Fruit fly (Drosophila melanogaster) whole organism, embryonic: ENCODE results near the gene St2.

Source experiments
- CG10462 ChIP-seq: fragments of 200-800 bp; sonication (Bioruptor generic); optimal IDR thresholded peaks from 2 replicates; lab custom pipeline; 2016; ENCODE audit warnings: missing biosample characterization, missing genetic modification characterization
- CG11504 ChIP-seq: fragments of 200-800 bp; sonication (Bioruptor generic); optimal IDR thresholded peaks from 3 replicates; lab custom pipeline; 2019; ENCODE audit warnings: missing biosample characterization, mild to moderate bottlenecking, missing genetic modification characterization, moderate library complexity
- CG12942 ChIP-seq: fragments of 200-800 bp; sonication (Bioruptor generic); optimal IDR thresholded peaks from 3 replicates; lab custom pipeline; 2016; ENCODE audit warnings: missing biosample characterization, missing genetic modification characterization
- CG15601 ChIP-seq: fragments of 200-800 bp; sonication (Bioruptor generic); optimal IDR thresholded peaks from 3 replicates; lab custom pipeline; 2019; ENCODE audit warnings: missing biosample characterization, mild to moderate bottlenecking, missing genetic modification characterization, moderate library complexity
- CG16813 ChIP-seq: fragments of 200-800 bp; sonication (Bioruptor generic); IDR thresholded peaks from 3 replicates; pipeline ENCODE4 v1.3.6; 2022; ENCODE audit warnings: missing biosample characterization, missing genetic modification characterization; ENCODE audit not compliant: partially characterized antibody
- CG17802 ChIP-seq: fragments of 200-800 bp; sonication (Bioruptor generic); optimal IDR thresholded peaks from 2 replicates; lab custom pipeline; 2018; ENCODE audit warnings: missing biosample characterization, mild to moderate bottlenecking, missing genetic modification characterization, moderate library complexity
- CG2199 ChIP-seq: fragments of 200-800 bp; sonication (Bioruptor generic); IDR thresholded peaks from 3 replicates; pipeline ENCODE4 v1.3.6; 2022; ENCODE audit warnings: missing biosample characterization, missing genetic modification characterization
- CG32532 ChIP-seq: fragments of 200-800 bp; sonication (Bioruptor generic); IDR thresholded peaks from 2 replicates; pipeline ENCODE4 v1.3.6; 2022; ENCODE audit warnings: missing biosample characterization, missing genetic modification characterization
- CG33213 ChIP-seq: fragments of 200-800 bp; sonication (Bioruptor generic); optimal IDR thresholded peaks from 3 replicates; lab custom pipeline; 2016; ENCODE audit warnings: missing biosample characterization, missing genetic modification characterization
- CG4360 ChIP-seq: fragments of 200-800 bp; sonication (Bioruptor generic); IDR thresholded peaks from 2 replicates; pipeline ENCODE4 v1.3.6; 2022; ENCODE audit warnings: missing biosample characterization, missing genetic modification characterization
- CG6654 ChIP-seq: fragments of 200-800 bp; sonication (Bioruptor generic); optimal IDR thresholded peaks from 2 replicates; lab custom pipeline; 2017; ENCODE audit warnings: missing biosample characterization, mild to moderate bottlenecking, missing genetic modification characterization
- CG6791 ChIP-seq: fragments of 200-800 bp; sonication (Bioruptor generic); IDR thresholded peaks from 3 replicates; pipeline ENCODE4 v1.3.6; 2022; ENCODE audit warnings: missing biosample characterization, missing genetic modification characterization; ENCODE audit not compliant: partially characterized antibody
- CG7357 ChIP-seq: fragments of 200-800 bp; sonication (Bioruptor generic); IDR thresholded peaks from 3 replicates; pipeline ENCODE4 v1.3.6; 2022; ENCODE audit warnings: missing biosample characterization, missing genetic modification characterization
- CG7839 ChIP-seq: fragments of 200-800 bp; sonication (Bioruptor generic); optimal IDR thresholded peaks from 3 replicates; lab custom pipeline; 2018; ENCODE audit warnings: missing biosample characterization, mild to moderate bottlenecking, missing genetic modification characterization, moderate library complexity
- CG7963 ChIP-seq: fragments of 200-800 bp; sonication (Bioruptor generic); IDR thresholded peaks from 3 replicates; pipeline ENCODE4 v1.3.6; 2022; ENCODE audit warnings: missing biosample characterization, missing genetic modification characterization; ENCODE audit not compliant: partially characterized antibody
- CG8478 ChIP-seq: fragments of >200 bp; optimal IDR thresholded peaks from 2 replicates; lab custom pipeline; 2018
- CG9609 ChIP-seq: fragments of 200-800 bp; sonication (Bioruptor generic); optimal IDR thresholded peaks from 3 replicates; lab custom pipeline; 2016; ENCODE audit warnings: missing biosample characterization, missing genetic modification characterization
- CG9876 ChIP-seq: fragments of 200-800 bp; sonication (Bioruptor generic); optimal IDR thresholded peaks from 2 replicates; lab custom pipeline; 2016; ENCODE audit warnings: missing biosample characterization, missing genetic modification characterization
- CrebB ChIP-seq: fragments of 200-800 bp; sonication (Bioruptor generic); optimal IDR thresholded peaks from 3 replicates; lab custom pipeline; 2018; ENCODE audit warnings: missing biosample characterization, mild to moderate bottlenecking, missing genetic modification characterization
- Dfd ChIP-seq, 2 experiments: fragments of >200 bp; optimal IDR thresholded peaks; 2 replicates each; lab custom pipeline; 2017; ENCODE audit warnings: missing biosample characterization in 2 of 2, missing genetic modification characterization in 2 of 2
- NC2α ChIP-seq: fragments of 200-800 bp; sonication (Bioruptor generic); optimal IDR thresholded peaks from 2 replicates; lab custom pipeline; 2016; ENCODE audit warnings: missing biosample characterization, missing genetic modification characterization
- Oli ChIP-seq: fragments of 200-800 bp; sonication (Bioruptor generic); optimal IDR thresholded peaks from 2 replicates; lab custom pipeline; 2018; ENCODE audit warnings: missing biosample characterization, mild to moderate bottlenecking, missing genetic modification characterization, moderate library complexity
- Rfx ChIP-seq: fragments of 200-800 bp; sonication (Bioruptor generic); IDR thresholded peaks from 2 replicates; pipeline ENCODE4 v1.3.6; 2022; ENCODE audit warnings: missing biosample characterization, missing genetic modification characterization
- Sox100B ChIP-seq: fragments of 200-800 bp; sonication (Bioruptor generic); optimal IDR thresholded peaks from 3 replicates; lab custom pipeline; 2018; ENCODE audit warnings: missing biosample characterization, mild to moderate bottlenecking, missing genetic modification characterization
- aop ChIP-seq: fragments of 200-800 bp; sonication (Bioruptor generic); IDR thresholded peaks from 2 replicates; pipeline ENCODE4 v1.3.6; 2022; ENCODE audit warnings: missing biosample characterization, missing genetic modification characterization
- bigmax ChIP-seq: fragments of 200-800 bp; sonication (Bioruptor generic); optimal IDR thresholded peaks from 2 replicates; lab custom pipeline; 2018; ENCODE audit warnings: missing biosample characterization, mild to moderate bottlenecking, missing genetic modification characterization
- bsh ChIP-seq, 2 experiments: fragments of 200-800 bp; sonication (Bioruptor generic); optimal IDR thresholded peaks; 2 replicates each; lab custom pipeline; 2017 to 2018; ENCODE audit warnings: mild to moderate bottlenecking in 2 of 2, missing biosample characterization in 2 of 2, missing genetic modification characterization in 2 of 2, moderate library complexity in 1 of 2
- cad ChIP-seq: fragments of >200 bp; optimal IDR thresholded peaks from 2 replicates; lab custom pipeline; 2017; ENCODE audit warnings: missing biosample characterization, missing genetic modification characterization
- chinmo ChIP-seq: fragments of 200-800 bp; sonication (Bioruptor generic); IDR thresholded peaks from 4 replicates; pipeline ENCODE4 v1.3.6; 2022; ENCODE audit warnings: missing biosample characterization, missing genetic modification characterization; ENCODE audit not compliant: partially characterized antibody
- chm ChIP-seq: fragments of 200-800 bp; sonication (Bioruptor generic); IDR thresholded peaks from 2 replicates; pipeline ENCODE4 v1.3.6; 2022; ENCODE audit warnings: missing biosample characterization, missing genetic modification characterization
- crol ChIP-seq: fragments of 200-800 bp; sonication (Bioruptor generic); IDR thresholded peaks from 2 replicates; pipeline ENCODE4 v1.3.6; 2022; ENCODE audit warnings: missing biosample characterization, missing genetic modification characterization
- dpn ChIP-seq, 2 experiments: fragments of 200-800 bp; sonication (Bioruptor generic); optimal IDR thresholded peaks; 3 replicates each; lab custom pipeline; 2016; ENCODE audit warnings: missing biosample characterization in 2 of 2, missing genetic modification characterization in 2 of 2
- gfzf ChIP-seq: fragments of 200-800 bp; sonication (Bioruptor generic); optimal IDR thresholded peaks from 2 replicates; lab custom pipeline; 2016; ENCODE audit warnings: missing biosample characterization, mild to moderate bottlenecking, missing genetic modification characterization, moderate library complexity
- hkb ChIP-seq, 2 experiments: fragments of 200-800 bp in 1 of 2; fragments of >200 bp in 1 of 2; sonication (Bioruptor generic) in 1 of 2; IDR thresholded peaks in 1 of 2; optimal IDR thresholded peaks in 1 of 2; 2 replicates each; pipeline versions ENCODE4 v1.3.6 to Lab custom; 2017 to 2022; ENCODE audit warnings: missing biosample characterization in 1 of 2, missing genetic modification characterization in 1 of 2
- nom ChIP-seq: fragments of 200-800 bp; sonication (Bioruptor generic); optimal IDR thresholded peaks from 2 replicates; lab custom pipeline; 2017; ENCODE audit warnings: missing biosample characterization, missing genetic modification characterization, mild to moderate bottlenecking, moderate library complexity, missing genetic modification reagents
- onecut ChIP-seq: fragments of 200-800 bp; sonication (Bioruptor generic); IDR thresholded peaks from 2 replicates; pipeline ENCODE4 v1.3.6; 2022; ENCODE audit warnings: missing biosample characterization, missing genetic modification characterization
- pan ChIP-seq, 4 experiments: fragments of >200 bp in 3 of 4; fragments of 200-800 bp in 1 of 4; sonication (Bioruptor generic) in 1 of 4; optimal IDR thresholded peaks in 3 of 4; IDR thresholded peaks in 1 of 4; 2 replicates each; pipeline versions ENCODE4 v1.3.6 to Lab custom; 2017 to 2022; ENCODE audit warnings: missing biosample characterization in 2 of 4, missing genetic modification characterization in 2 of 4, mixed read lengths in 1 of 4
- pita ChIP-seq: fragments of 200-800 bp; sonication (Bioruptor generic); optimal IDR thresholded peaks from 2 replicates; lab custom pipeline; 2017; ENCODE audit warnings: missing biosample characterization, mild to moderate bottlenecking, missing genetic modification characterization
- ro ChIP-seq: fragments of 200-800 bp; sonication (Bioruptor generic); IDR thresholded peaks from 2 replicates; pipeline ENCODE4 v1.3.6; 2022; ENCODE audit warnings: missing biosample characterization, missing genetic modification characterization
- schlank ChIP-seq: fragments of 200-800 bp; sonication (Bioruptor generic); optimal IDR thresholded peaks from 2 replicates; lab custom pipeline; 2018; ENCODE audit warnings: missing biosample characterization, mild to moderate bottlenecking, missing genetic modification characterization
- shn ChIP-seq: fragments of 200-800 bp; sonication (Bioruptor generic); optimal IDR thresholded peaks from 3 replicates; lab custom pipeline; 2016; ENCODE audit warnings: missing biosample characterization, missing genetic modification characterization
- slou ChIP-seq: fragments of 200-800 bp; sonication (Bioruptor generic); optimal IDR thresholded peaks from 3 replicates; lab custom pipeline; 2016; ENCODE audit warnings: missing biosample characterization, missing genetic modification characterization
- stwl ChIP-seq: fragments of 200-800 bp; sonication (Bioruptor generic); optimal IDR thresholded peaks from 3 replicates; lab custom pipeline; 2018; ENCODE audit warnings: missing biosample characterization, mild to moderate bottlenecking, missing genetic modification characterization, moderate library complexity
- tll ChIP-seq, 2 experiments: fragments of 200-800 bp in 1 of 2; fragments of >200 bp in 1 of 2; sonication (Bioruptor generic) in 1 of 2; optimal IDR thresholded peaks; 2 replicates each; lab custom pipeline; 2017 to 2019; ENCODE audit warnings: missing biosample characterization in 2 of 2, missing genetic modification characterization in 2 of 2, mild to moderate bottlenecking in 1 of 2, moderate library complexity in 1 of 2
- trem ChIP-seq: fragments of 200-800 bp; optimal IDR thresholded peaks from 3 replicates; lab custom pipeline; 2019; ENCODE audit warnings: missing biosample characterization, mild to moderate bottlenecking, missing genetic modification characterization, moderate library complexity
- unpg ChIP-seq: fragments of 200-800 bp; sonication (Bioruptor generic); optimal IDR thresholded peaks from 3 replicates; lab custom pipeline; 2018; ENCODE audit warnings: missing biosample characterization, mild to moderate bottlenecking, missing genetic modification characterization, moderate library complexity
- yki ChIP-seq: fragments of >200 bp; optimal IDR thresholded peaks from 3 replicates; lab custom pipeline; 2018

The St2 gene

dm6 chr3R:9232346-9232745 lies 19.3 kb upstream of the St2 start (continued):
- TF ChIP-seq CrebB (tag; lab: Kevin White, UChicago) (no peak), Oli (tag; lab: Kevin White, UChicago) (no peak), ro (GFP tag; lab: Robert Waterston, UW) (no peak), CG9876 (GFP tag; lab: Kevin White, UChicago) (no peak), cad (GFP tag; lab: Kevin White, UChicago) (no peak), Sox100B (GFP tag; lab: Kevin White, UChicago) (no peak), dpn (GFP tag; optimal IDR thresholded peaks at IDR 0.05; lab: Kevin White, UChicago) (no peak), CG12942 (GFP tag; lab: Kevin White, UChicago) (no peak), NC2α (GFP tag; lab: Kevin White, UChicago) (no peak), CG33213 (GFP tag; lab: Kevin White, UChicago) (no peak), onecut (no peak), aop (no peak), pan (optimal IDR thresholded peaks at IDR 0.05; lab: Kevin White, UChicago) (no peak), pan (GFP tag; optimal IDR thresholded peaks at IDR 0.05 in 1 of 2, IDR thresholded peaks at IDR 0.05 in 1 of 2) (no peak), CG9609 (GFP tag; lab: Kevin White, UChicago) (no peak)
- TF ChIP-seq, all 482 proteins: peak for 5

- TF ChIP-seq stwl (tag; lab: Kevin White, UChicago) = peak; percentile 37
- 0 out of 3 replicates have a peak, but pooled peaks have one; percentile 18 for TF ChIP-seq CG16813
- no peak for TF ChIP-seq tll (GFP tag; optimal IDR thresholded peaks at IDR 0.05; lab: Kevin White, UChicago)
- 0 out of 3 replicates have a peak, but pooled peaks have one; percentile 19 for TF ChIP-seq CG7963 (GFP tag; lab: Robert Waterston, UW)
- peak; percentile 22 for TF ChIP-seq CG8478 (lab: Kevin White, UChicago)
- no peak for TF ChIP-seq chm (GFP tag; lab: Robert Waterston, UW)
- 0 out of 2 replicates have a peak, but pooled peaks have one; percentile 27 for TF ChIP-seq CG4360 (GFP tag; lab: Robert Waterston, UW)
- TF ChIP-seq CG32532 (GFP tag; lab: Robert Waterston, UW) = 0 out of 2 replicates have a peak, but pooled peaks have one; percentile 37
- no peak for TF ChIP-seq yki (lab: Kevin White, UChicago)
- TF ChIP-seq CG11504 (tag; lab: Kevin White, UChicago) = peak; percentile 92
- no peak for TF ChIP-seq shn (GFP tag; lab: Kevin White, UChicago)
- TF ChIP-seq CG6654 (GFP tag; lab: Kevin White, UChicago) = peak; percentile 18
- TF ChIP-seq crol (GFP tag; lab: Robert Waterston, UW) = 0 out of 2 replicates have a peak, but pooled peaks have one; percentile 3
- TF ChIP-seq Dfd (GFP tag; optimal IDR thresholded peaks at IDR 0.05; lab: Kevin White, UChicago) = peak in 1 of 2 experiments; percentile 95
- 0 out of 4 replicates have a peak, but pooled peaks have one; percentile 24 for TF ChIP-seq chinmo
These were observed 17.9 kb upstream of the St2 start for dm6 chr3R:9233763-9234162.

- TF ChIP-seq hkb (optimal IDR thresholded peaks at IDR 0.05; lab: Kevin White, UChicago) = no peak
- TF ChIP-seq hkb (GFP tag; IDR thresholded peaks at IDR 0.05; lab: Robert Waterston, UW) = 0 out of 2 replicates have a peak, but pooled peaks have one; percentile 11
- no peak for TF ChIP-seq pita (GFP tag; lab: Kevin White, UChicago)
- TF ChIP-seq CG17802 (tag; lab: Kevin White, UChicago) = no peak
- 0 out of 3 replicates have a peak, but pooled peaks have one; percentile 22 for TF ChIP-seq CG7357
- no peak for TF ChIP-seq unpg (GFP tag; lab: Kevin White, UChicago)
- TF ChIP-seq CG6791 = no peak
- TF ChIP-seq schlank (tag; lab: Kevin White, UChicago) = no peak
- peak; percentile 83; the same call in 2 of the 3 replicates for TF ChIP-seq CG2199 (GFP tag; lab: Robert Waterston, UW)
- TF ChIP-seq trem (tag; lab: Kevin White, UChicago) = no peak
- no peak for TF ChIP-seq nom (GFP tag; lab: Kevin White, UChicago)
- TF ChIP-seq bigmax (GFP tag; lab: Kevin White, UChicago) = no peak
- no peak for TF ChIP-seq CG15601 (tag; lab: Kevin White, UChicago)
- no peak for TF ChIP-seq Rfx (GFP tag; lab: Robert Waterston, UW)
- peak; percentile 2 for TF ChIP-seq CG7839 (tag; lab: Kevin White, UChicago)
- peak in 1 of 2 experiments; percentile 2 for TF ChIP-seq bsh (GFP tag; optimal IDR thresholded peaks at IDR 0.05; lab: Kevin White, UChicago)
- no peak for TF ChIP-seq slou (GFP tag; lab: Kevin White, UChicago)
- no peak for TF ChIP-seq CG10462 (GFP tag; lab: Kevin White, UChicago)
- no peak for TF ChIP-seq gfzf (GFP tag; lab: Kevin White, UChicago)
These were observed 16.8 kb upstream of the St2 start for dm6 chr3R:9234756-9235255.
